Fruit fly (Drosophila melanogaster) whole organism, pupa: ENCODE measurements around the gene kipf.

Experiments used
- CG10348 ChIP-seq: fragments of 200-800 bp; sonication (Bioruptor generic); IDR thresholded peaks from 2 replicates; pipeline ENCODE4 v1.3.6; 2022; ENCODE audit warnings: missing biosample characterization, missing genetic modification characterization
- CG15710 ChIP-seq: fragments of 200-800 bp; sonication (Bioruptor generic); optimal IDR thresholded peaks from 2 replicates; lab custom pipeline; 2018; ENCODE audit warnings: missing biosample characterization, mild to moderate bottlenecking, missing genetic modification characterization, moderate library complexity
- CG32121 ChIP-seq: fragments of 200-800 bp; sonication (Bioruptor generic); IDR thresholded peaks from 2 replicates; pipeline ENCODE4 v1.3.6; 2022; ENCODE audit warnings: missing biosample characterization, missing genetic modification characterization
- CG8301 ChIP-seq: fragments of 200-800 bp; sonication (Bioruptor generic); optimal IDR thresholded peaks from 2 replicates; lab custom pipeline; 2018; ENCODE audit warnings: missing biosample characterization, mild to moderate bottlenecking, missing genetic modification characterization
- CG9948 ChIP-seq: fragments of 200-800 bp; sonication (Bioruptor generic); optimal IDR thresholded peaks from 2 replicates; lab custom pipeline; 2018; ENCODE audit warnings: missing biosample characterization, mild to moderate bottlenecking, missing genetic modification characterization, moderate library complexity
- fd96Ca ChIP-seq: fragments of 200-800 bp; sonication (Bioruptor generic); IDR thresholded peaks from 3 replicates; pipeline ENCODE4 v1.3.6; 2022; ENCODE audit warnings: missing biosample characterization, missing genetic modification characterization

DNA sequence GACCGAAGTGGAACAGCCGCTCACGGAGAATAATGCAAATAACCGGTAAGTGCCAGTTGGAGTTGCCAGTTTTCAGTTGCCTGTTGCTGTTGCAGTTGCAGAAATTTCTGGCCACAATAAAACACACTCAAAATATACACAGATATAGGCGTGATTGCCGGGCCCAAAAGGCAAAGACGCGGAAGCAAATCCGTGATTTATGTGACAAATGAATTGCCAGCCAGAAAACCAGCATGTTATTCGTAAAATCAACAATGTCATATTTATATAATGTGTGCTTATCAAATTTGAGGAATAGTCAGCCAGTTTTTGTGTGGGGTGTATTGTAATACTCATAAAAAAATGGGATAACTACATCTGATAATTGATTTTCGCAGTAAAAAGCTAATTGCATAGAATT is 19.1 kb upstream of the kipf start:
- TF ChIP-seq CG15710 (no peak), CG10348 (GFP tag; lab: Robert Waterston, UW) (no peak), fd96Ca (GFP tag; lab: Robert Waterston, UW) (0 out of 3 replicates have a peak, but pooled peaks have one; percentile 42), CG8301 (tag; lab: Kevin White, UChicago) (no peak), CG32121 (no peak), CG9948 (tag; lab: Kevin White, UChicago) (no peak)
